Worm (Caenorhabditis elegans) whole organism, midembryonic: Measurements from ENCODE around the gene haf-2.

Experiments used
- T22C8.4 ChIP-seq: fragments of 200-800 bp; sonication (Bioruptor generic); IDR thresholded peaks from 2 replicates; pipeline ENCODE4 v1.3.6; 2022; ENCODE audit warnings: missing genetic modification characterization, missing compliant biosample characterization
- cog-1 ChIP-seq: sonication (generic microtip); optimal IDR thresholded peaks from 2 replicates; lab custom pipeline; 2016; ENCODE audit warnings: missing genetic modification characterization, missing compliant biosample characterization
- flt-1 ChIP-seq: fragments of 200-800 bp; sonication (Bioruptor generic); IDR thresholded peaks from 2 replicates; pipeline ENCODE4 v1.3.6; 2022; ENCODE audit warnings: missing genetic modification characterization, missing compliant biosample characterization
- ztf-23 ChIP-seq: fragments of 200-800 bp; sonication (Bioruptor generic); IDR thresholded peaks from 2 replicates; pipeline ENCODE4 v1.3.6; 2022; ENCODE audit warnings: missing genetic modification reagents, missing genetic modification characterization, missing compliant biosample characterization
- ztf-29 ChIP-seq: fragments of 200-800 bp; sonication (Bioruptor generic); IDR thresholded peaks from 2 replicates; pipeline ENCODE4 v1.3.6; 2022; ENCODE audit warnings: missing genetic modification reagents, missing genetic modification characterization, missing compliant biosample characterization

DNA sequence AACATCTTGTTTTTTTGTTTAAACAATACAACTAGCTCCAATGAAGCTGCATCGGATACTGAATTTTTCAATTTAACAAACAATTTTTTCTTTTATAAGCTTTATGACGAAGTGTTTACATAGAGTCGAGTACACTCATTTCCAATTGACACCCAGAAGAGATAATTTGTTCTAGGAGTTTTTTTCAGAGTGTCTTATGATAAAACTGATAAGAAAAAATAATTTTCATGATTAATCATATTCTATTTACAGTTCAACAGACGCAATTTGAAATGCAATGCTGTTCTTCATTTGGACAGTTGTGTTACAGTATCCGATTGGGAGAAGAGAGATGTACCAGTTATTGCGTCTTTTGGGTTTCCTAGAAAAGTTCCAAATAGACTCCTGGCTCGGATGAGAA, 25.7 kb upstream of the haf-2 start:
- no peak for TF ChIP-seq flt-1
- no peak for TF ChIP-seq ztf-29 (GFP tag; lab: Robert Waterston, UW)
- no peak for TF ChIP-seq T22C8.4 (GFP tag; lab: Robert Waterston, UW)
- no peak for TF ChIP-seq ztf-23 (GFP tag; lab: Robert Waterston, UW)
- no peak for TF ChIP-seq cog-1 (tag; lab: Kevin White, UChicago)
